Fruit fly (Drosophila melanogaster) whole organism, pupa: Measurements from ENCODE around the gene CG45487.
A peak's percentile ranks its signal among the peaks of the same experiment; 100 is the strongest.
"Not testable (repeated sequence)": the region's sequence is repeated elsewhere in the genome, so short reads cannot be mapped to it uniquely, and the experiment has no call there.

Experiments used
- CG10348 ChIP-seq: fragments of 200-800 bp; sonication (Bioruptor generic); IDR thresholded peaks from 2 replicates; pipeline ENCODE4 v1.3.6; 2022; ENCODE audit warnings: missing biosample characterization, missing genetic modification characterization
- CG12605 ChIP-seq: fragments of 200-800 bp; sonication (Bioruptor generic); IDR thresholded peaks from 2 replicates; pipeline ENCODE4 v1.3.6; 2022; ENCODE audit warnings: missing biosample characterization, missing genetic modification characterization
- CG13204 ChIP-seq: fragments of 200-800 bp; sonication (Bioruptor generic); optimal IDR thresholded peaks from 2 replicates; lab custom pipeline; 2018; ENCODE audit warnings: missing biosample characterization, mild to moderate bottlenecking, missing genetic modification characterization, moderate library complexity
- CG14655 ChIP-seq: fragments of 200-800 bp; sonication (Bioruptor generic); optimal IDR thresholded peaks from 3 replicates; lab custom pipeline; 2017; ENCODE audit warnings: mild to moderate bottlenecking, missing biosample characterization, missing genetic modification reagents, missing genetic modification characterization
- CG15710 ChIP-seq: fragments of 200-800 bp; sonication (Bioruptor generic); optimal IDR thresholded peaks from 2 replicates; lab custom pipeline; 2018; ENCODE audit warnings: missing biosample characterization, mild to moderate bottlenecking, missing genetic modification characterization, moderate library complexity
- CG17806 ChIP-seq: fragments of 200-800 bp; sonication (Bioruptor generic); optimal IDR thresholded peaks from 2 replicates; lab custom pipeline; 2018; ENCODE audit warnings: missing biosample characterization, mild to moderate bottlenecking, missing genetic modification characterization, moderate library complexity
- CG32121 ChIP-seq: fragments of 200-800 bp; sonication (Bioruptor generic); IDR thresholded peaks from 2 replicates; pipeline ENCODE4 v1.3.6; 2022; ENCODE audit warnings: missing biosample characterization, missing genetic modification characterization
- CG34367 ChIP-seq: fragments of 200-800 bp; sonication (Bioruptor generic); optimal IDR thresholded peaks from 2 replicates; lab custom pipeline; 2018; ENCODE audit warnings: missing biosample characterization, mild to moderate bottlenecking, missing genetic modification characterization
- CG4496 ChIP-seq: fragments of 200-800 bp; sonication (Bioruptor generic); IDR thresholded peaks from 3 replicates; pipeline ENCODE4 v1.3.6; 2022; ENCODE audit warnings: missing biosample characterization, missing genetic modification characterization
- CG8159 ChIP-seq: fragments of 200-800 bp; sonication (Bioruptor generic); optimal IDR thresholded peaks from 3 replicates; lab custom pipeline; 2018; ENCODE audit warnings: missing biosample characterization, mild to moderate bottlenecking, missing genetic modification characterization, moderate library complexity
- CG9948 ChIP-seq: fragments of 200-800 bp; sonication (Bioruptor generic); optimal IDR thresholded peaks from 2 replicates; lab custom pipeline; 2018; ENCODE audit warnings: missing biosample characterization, mild to moderate bottlenecking, missing genetic modification characterization, moderate library complexity
- D1 ChIP-seq: fragments of 200-800 bp; sonication (Bioruptor generic); optimal IDR thresholded peaks from 2 replicates; lab custom pipeline; 2018; ENCODE audit warnings: missing biosample characterization, mild to moderate bottlenecking, missing genetic modification characterization, moderate library complexity
- EcR ChIP-seq: fragments of 200-800 bp; sonication (Bioruptor generic); optimal IDR thresholded peaks from 3 replicates; lab custom pipeline; 2019; ENCODE audit warnings: missing biosample characterization, missing genetic modification characterization, mild to moderate bottlenecking, moderate library complexity, missing genetic modification reagents
- Ets98B ChIP-seq: fragments of 200-800 bp; sonication (Bioruptor generic); IDR thresholded peaks from 2 replicates; pipeline ENCODE4 v1.3.6; 2022; ENCODE audit warnings: missing biosample characterization, missing genetic modification characterization
- Pif1A ChIP-seq: fragments of 200-800 bp; sonication (Bioruptor generic); optimal IDR thresholded peaks from 3 replicates; lab custom pipeline; 2016; ENCODE audit warnings: missing biosample characterization, missing genetic modification characterization
- Pif1B ChIP-seq: fragments of 200-800 bp; sonication (Bioruptor generic); optimal IDR thresholded peaks from 3 replicates; lab custom pipeline; 2016; ENCODE audit warnings: missing biosample characterization, missing genetic modification characterization
- fd96Ca ChIP-seq: fragments of 200-800 bp; sonication (Bioruptor generic); IDR thresholded peaks from 3 replicates; pipeline ENCODE4 v1.3.6; 2022; ENCODE audit warnings: missing biosample characterization, missing genetic modification characterization
- gl ChIP-seq: fragments of 200-800 bp; sonication (Bioruptor generic); optimal IDR thresholded peaks from 2 replicates; lab custom pipeline; 2018; ENCODE audit warnings: missing biosample characterization, mild to moderate bottlenecking, missing genetic modification characterization
- rn ChIP-seq: fragments of 200-800 bp; sonication (Bioruptor generic); IDR thresholded peaks from 2 replicates; pipeline ENCODE4 v1.3.6; 2022; ENCODE audit warnings: missing biosample characterization, missing genetic modification characterization

CG45487 gene

DNA sequence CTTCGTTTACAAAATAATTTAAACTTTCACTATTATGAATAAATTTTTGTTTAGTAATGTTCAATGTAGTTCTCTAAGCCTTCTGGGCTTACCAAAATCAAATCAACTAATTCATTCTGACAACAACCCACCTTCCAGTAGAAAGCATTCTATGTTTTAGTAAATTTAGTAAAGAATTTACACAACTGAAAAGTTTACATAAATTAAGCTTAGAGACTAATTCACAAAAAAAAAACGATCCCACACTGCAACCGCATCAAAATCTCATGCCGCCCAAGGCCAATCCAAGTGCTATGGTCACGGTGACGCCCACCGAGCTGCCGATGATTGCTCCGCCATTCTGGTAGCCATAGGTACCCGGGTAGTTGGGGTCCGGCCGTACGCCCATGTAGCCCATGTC is 29.0 kb upstream of the CG45487 start, which contains the start of gene CG45492:
Gene CG45492 (minus strand): TSS at position 101 of the 400 bp plus-strand sequence.
- TF ChIP-seq CG8159 (tag; lab: Kevin White, UChicago); Ets98B (GFP tag; lab: Robert Waterston, UW); Pif1B (GFP tag; lab: Kevin White, UChicago): not testable (repeated sequence)

DNA sequence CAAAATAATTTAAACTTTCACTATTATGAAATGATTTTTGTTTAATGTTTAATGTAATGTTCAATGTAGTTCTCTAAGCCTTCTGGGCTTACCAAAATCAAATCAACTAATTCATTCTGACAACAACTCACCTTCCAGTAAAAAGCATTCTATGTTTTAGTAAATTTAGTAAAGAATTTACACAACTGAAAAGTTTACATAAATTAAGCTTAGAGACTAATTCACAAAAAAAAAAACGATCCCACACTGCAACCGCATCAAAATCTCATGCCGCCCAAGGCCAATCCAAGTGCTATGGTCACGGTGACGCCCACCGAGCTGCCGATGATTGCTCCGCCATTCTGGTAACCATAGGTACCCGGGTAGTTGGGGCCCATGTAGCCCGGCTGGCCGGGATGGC is 23.8 kb upstream of the CG45487 start, which contains the start of gene CG45491:
Gene CG45491 (minus strand): TSS at position 101 of the 400 bp plus-strand sequence.
- not testable (repeated sequence) for TF ChIP-seq fd96Ca, rn, CG12605 (GFP tag; lab: Robert Waterston, UW)
- TF ChIP-seq, all 21 proteins: peak for 0; not testable (repeated sequence) for 21

DNA sequence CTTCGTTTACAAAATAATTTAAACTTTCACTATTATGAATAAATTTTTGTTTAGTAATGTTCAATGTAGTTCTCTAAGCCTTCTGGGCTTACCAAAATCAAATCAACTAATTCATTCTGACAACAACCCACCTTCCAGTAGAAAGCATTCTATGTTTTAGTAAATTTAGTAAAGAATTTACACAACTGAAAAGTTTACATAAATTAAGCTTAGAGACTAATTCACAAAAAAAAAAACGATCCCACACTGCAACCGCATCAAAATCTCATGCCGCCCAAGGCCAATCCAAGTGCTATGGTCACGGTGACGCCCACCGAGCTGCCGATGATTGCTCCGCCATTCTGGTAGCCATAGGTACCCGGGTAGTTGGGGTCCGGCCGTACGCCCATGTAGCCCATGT is 19.1 kb upstream of the CG45487 start, which contains the start of gene CG45490:
Gene CG45490 (minus strand): TSS at position 101 of the 400 bp plus-strand sequence.
- TF ChIP-seq D1 (tag; lab: Kevin White, UChicago); fd96Ca (GFP tag; lab: Robert Waterston, UW); CG34367 (tag; lab: Kevin White, UChicago): not testable (repeated sequence)

DNA sequence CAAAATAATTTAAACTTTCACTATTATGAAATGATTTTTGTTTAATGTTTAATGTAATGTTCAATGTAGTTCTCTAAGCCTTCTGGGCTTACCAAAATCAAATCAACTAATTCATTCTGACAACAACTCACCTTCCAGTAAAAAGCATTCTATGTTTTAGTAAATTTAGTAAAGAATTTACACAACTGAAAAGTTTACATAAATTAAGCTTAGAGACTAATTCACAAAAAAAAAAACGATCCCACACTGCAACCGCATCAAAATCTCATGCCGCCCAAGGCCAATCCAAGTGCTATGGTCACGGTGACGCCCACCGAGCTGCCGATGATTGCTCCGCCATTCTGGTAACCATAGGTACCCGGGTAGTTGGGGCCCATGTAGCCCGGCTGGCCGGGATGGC is 14.0 kb upstream of the CG45487 start, which contains the start of gene CG45489:
Gene CG45489 (minus strand): TSS at position 101 of the 400 bp plus-strand sequence.
- not testable (repeated sequence) for TF ChIP-seq Ets98B (GFP tag; lab: Robert Waterston, UW); CG9948 (tag; lab: Kevin White, UChicago); gl (tag; lab: Kevin White, UChicago)
- TF ChIP-seq, all 21 proteins: peak for 0; not testable (repeated sequence) for 21

DNA sequence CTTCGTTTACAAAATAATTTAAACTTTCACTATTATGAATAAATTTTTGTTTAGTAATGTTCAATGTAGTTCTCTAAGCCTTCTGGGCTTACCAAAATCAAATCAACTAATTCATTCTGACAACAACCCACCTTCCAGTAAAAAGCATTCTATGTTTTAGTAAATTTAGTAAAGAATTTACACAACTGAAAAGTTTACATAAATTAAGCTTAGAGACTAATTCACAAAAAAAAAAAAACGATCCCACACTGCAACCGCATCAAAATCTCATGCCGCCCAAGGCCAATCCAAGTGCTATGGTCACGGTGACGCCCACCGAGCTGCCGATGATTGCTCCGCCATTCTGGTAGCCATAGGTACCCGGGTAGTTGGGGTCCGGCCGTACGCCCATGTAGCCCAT is 5.3 kb upstream of the CG45487 start, which contains the start of gene CG45488:
Gene CG45488 (minus strand): TSS at position 101 of the 400 bp plus-strand sequence.
- not testable (repeated sequence) for TF ChIP-seq fd96Ca (GFP tag; lab: Robert Waterston, UW); Pif1B (GFP tag; lab: Kevin White, UChicago); rn (GFP tag; lab: Robert Waterston, UW)

DNA sequence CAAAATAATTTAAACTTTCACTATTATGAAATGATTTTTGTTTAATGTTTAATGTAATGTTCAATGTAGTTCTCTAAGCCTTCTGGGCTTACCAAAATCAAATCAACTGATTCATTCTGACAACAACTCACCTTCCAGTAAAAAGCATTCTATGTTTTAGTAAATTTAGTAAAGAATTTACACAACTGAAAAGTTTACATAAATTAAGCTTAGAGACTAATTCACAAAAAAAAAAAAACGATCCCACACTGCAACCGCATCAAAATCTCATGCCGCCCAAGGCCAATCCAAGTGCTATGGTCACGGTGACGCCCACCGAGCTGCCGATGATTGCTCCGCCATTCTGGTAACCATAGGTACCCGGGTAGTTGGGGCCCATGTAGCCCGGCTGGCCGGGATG is 5.1 kb downstream of the CG45487 start, which contains the start of gene CG45486:
Gene CG45486 (minus strand): TSS at position 101 of the 400 bp plus-strand sequence.
- TF ChIP-seq Ets98B (GFP tag; lab: Robert Waterston, UW); CG32121 (GFP tag; lab: Robert Waterston, UW); CG14655 (GFP tag; lab: Kevin White, UChicago): not testable (repeated sequence)

DNA sequence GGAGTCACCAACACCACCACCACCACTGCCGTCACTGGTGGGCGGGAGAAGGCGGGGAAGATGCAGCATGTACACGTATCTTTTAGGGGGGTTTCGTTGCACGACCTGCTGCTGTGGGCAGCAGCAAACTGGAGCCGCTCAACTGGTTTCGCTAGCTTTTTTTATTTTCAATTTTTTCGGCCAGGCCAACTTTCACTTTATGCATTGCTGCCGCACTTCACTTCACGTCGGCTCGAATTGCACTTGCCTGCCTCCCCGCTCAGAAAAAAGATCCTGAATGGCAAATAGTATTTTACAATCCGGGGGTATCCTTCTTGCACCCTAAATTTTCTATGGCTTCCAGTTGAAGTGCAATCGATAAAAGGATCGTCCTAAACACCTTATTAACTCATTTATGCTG is 15.1 kb downstream of the CG45487 start:
- TF ChIP-seq Pif1B (GFP tag; lab: Kevin White, UChicago): no peak
- TF ChIP-seq CG17806 (tag; lab: Kevin White, UChicago): no peak
- TF ChIP-seq CG34367 (tag; lab: Kevin White, UChicago): no peak
- TF ChIP-seq CG15710 (tag; lab: Kevin White, UChicago): no peak
- TF ChIP-seq CG4496 (GFP tag; lab: Robert Waterston, UW): no peak
- no peak for TF ChIP-seq gl (tag; lab: Kevin White, UChicago)
- TF ChIP-seq CG13204: no peak
- no peak for TF ChIP-seq fd96Ca (GFP tag; lab: Robert Waterston, UW)
- no peak for TF ChIP-seq CG8159 (tag; lab: Kevin White, UChicago)
- TF ChIP-seq D1 (tag; lab: Kevin White, UChicago): no peak
- TF ChIP-seq Pif1A (GFP tag; lab: Kevin White, UChicago): no peak
- no peak for TF ChIP-seq CG12605 (GFP tag; lab: Robert Waterston, UW)
- no peak for TF ChIP-seq CG32121 (GFP tag; lab: Robert Waterston, UW)
- no peak for TF ChIP-seq CG10348 (GFP tag; lab: Robert Waterston, UW)
- no peak for TF ChIP-seq CG9948 (tag; lab: Kevin White, UChicago)
- TF ChIP-seq, all 21 proteins: peak for 0

DNA sequence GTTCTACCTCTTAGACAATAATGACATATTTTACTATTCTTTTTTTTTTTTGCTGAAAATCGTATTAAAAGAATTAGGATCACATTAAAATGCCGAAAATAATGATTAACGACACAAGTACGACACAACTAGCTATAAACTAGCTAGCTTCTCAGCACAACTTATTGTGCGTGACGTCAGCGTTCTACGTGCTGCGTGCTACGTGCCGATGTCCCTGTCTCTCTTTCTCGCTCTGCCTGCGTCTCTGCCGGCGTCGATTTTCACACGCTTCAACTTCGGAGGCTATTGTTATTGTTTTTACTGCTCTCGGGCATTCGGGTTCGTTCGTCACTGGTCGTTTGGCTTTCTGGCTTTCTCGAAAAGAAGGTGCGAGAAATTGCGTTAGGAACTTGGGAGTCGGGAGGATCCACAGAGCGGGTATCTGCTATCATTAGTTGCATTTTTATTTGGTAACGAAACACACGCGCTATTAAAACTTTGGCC is 17.0 kb downstream of the CG45487 start:
- TF ChIP-seq Ets98B (GFP tag; lab: Robert Waterston, UW): no peak
- TF ChIP-seq EcR: peak; percentile 2
